Fruit fly (Drosophila melanogaster): ENCODE results near the gene CG11570.

CG11570 gene

DNA sequence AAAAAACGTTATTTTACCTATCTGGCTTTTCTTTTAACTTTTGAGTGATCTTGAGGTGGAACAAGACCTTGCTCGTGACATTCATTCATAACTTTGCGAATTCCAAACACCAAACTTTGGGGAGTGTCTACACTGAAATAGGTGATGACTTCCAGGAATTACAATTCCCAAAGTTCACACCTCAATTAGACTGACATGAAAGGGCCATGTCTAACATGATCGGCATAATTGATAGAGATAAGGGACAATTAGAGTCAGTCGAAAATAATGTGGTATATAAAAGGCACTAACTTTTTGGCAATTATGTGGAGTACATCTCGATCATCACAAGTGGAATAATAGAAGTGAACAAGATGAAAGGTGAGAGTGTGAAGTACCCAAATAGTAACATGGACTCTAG lies 18.2 kb upstream of the CG11570 start, which contains the start of gene CG43896:
Gene CG43896 (plus strand): TSS at position 301 of the 400 bp plus-strand sequence.
- TF ChIP-seq sage (GFP tag; optimal IDR thresholded peaks at IDR 0.05), result no peak
- no peak for TF ChIP-seq dl (GFP tag; optimal IDR thresholded peaks at IDR 0.05; ENCODE audit: insufficient read depth in 1 of 2, partially characterized antibody in 2 of 2)
- TF ChIP-seq Hnf4 (GFP tag; optimal IDR thresholded peaks at IDR 0.05), result no peak
- no peak for TF ChIP-seq Mio (GFP tag; optimal IDR thresholded peaks at IDR 0.05)
- TF ChIP-seq Myc (optimal IDR thresholded peaks at IDR 0.05), result no peak
- no peak for TF ChIP-seq jim (GFP tag; optimal IDR thresholded peaks at IDR 0.05)
- no peak for TF ChIP-seq sv (GFP tag; optimal IDR thresholded peaks at IDR 0.05)
- TF ChIP-seq ey (GFP tag; optimal IDR thresholded peaks at IDR 0.05), result no peak
- no peak for TF ChIP-seq CG9705 (GFP tag; optimal IDR thresholded peaks at IDR 0.05)
- no peak for TF ChIP-seq pan (optimal IDR thresholded peaks at IDR 0.05)

DNA sequence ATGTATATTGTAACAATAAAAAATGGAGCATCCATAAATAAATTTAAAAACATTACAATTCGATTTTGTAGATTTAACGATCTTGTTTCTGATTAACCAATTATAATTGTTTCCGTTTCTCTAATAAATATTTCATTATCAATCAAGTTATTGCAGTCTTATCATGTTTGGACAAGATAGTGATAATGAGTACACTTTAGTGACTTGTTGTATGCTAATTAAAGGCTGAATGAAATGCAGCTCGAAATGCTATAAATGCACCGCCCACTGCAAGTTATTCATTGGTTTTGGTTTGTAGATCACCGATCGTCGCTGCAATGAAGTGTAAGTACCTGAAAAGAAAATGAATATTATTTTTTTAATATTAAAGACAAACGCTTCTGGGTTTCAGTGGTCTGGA lies 17.0 kb upstream of the CG11570 start, which contains the start of gene CG14125:
Gene CG14125 (plus strand): TSS at position 301 of the 400 bp plus-strand sequence.
- TF ChIP-seq foxo (GFP tag; optimal IDR thresholded peaks at IDR 0.05) (no peak), GATAd (GFP tag; optimal IDR thresholded peaks at IDR 0.05) (no peak), CG32264 (GFP tag; optimal IDR thresholded peaks at IDR 0.05) (no peak)

DNA sequence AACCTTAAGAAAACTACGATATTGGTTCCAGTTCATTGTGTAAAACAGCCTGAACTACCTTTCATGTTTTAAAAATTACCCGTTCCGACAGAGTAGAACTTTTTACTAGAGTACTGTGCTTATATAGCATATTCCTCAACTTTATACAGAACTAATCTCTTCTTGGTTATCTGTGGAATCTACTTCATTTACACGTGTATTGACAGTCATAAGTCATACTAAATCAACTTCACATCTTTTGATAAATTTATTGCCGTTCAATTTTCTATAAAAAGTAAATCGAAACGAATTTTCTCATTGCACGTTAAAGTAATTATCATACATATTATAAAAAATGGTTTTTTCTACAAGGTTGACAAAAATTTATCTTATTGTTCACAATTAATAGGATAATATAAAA lies 16.1 kb upstream of the CG11570 start, which contains the start of gene CG42397:
Gene CG42397 (minus strand): TSS at position 101 of the 400 bp plus-strand sequence.
- TF ChIP-seq Hr83 (GFP tag; optimal IDR thresholded peaks at IDR 0.05; ENCODE audit: poor library complexity, severe bottlenecking), result no peak
- TF ChIP-seq dsf (GFP tag; optimal IDR thresholded peaks at IDR 0.05; ENCODE audit: borderline replicate concordance), result no peak
- no peak for TF ChIP-seq dmrt93B (GFP tag; optimal IDR thresholded peaks at IDR 0.05)
- TF ChIP-seq Dif (GFP tag; optimal IDR thresholded peaks at IDR 0.05; ENCODE audit: partially characterized antibody), result no peak
- TF ChIP-seq HLH106 (tag; optimal IDR thresholded peaks at IDR 0.05), result no peak
- no peak for TF ChIP-seq Jra (GFP tag; optimal IDR thresholded peaks at IDR 0.05)
- TF ChIP-seq sv (GFP tag; optimal IDR thresholded peaks at IDR 0.05), result no peak
- TF ChIP-seq Dfd (GFP tag; optimal IDR thresholded peaks at IDR 0.05), result no peak
- TF ChIP-seq Rel (GFP tag; optimal IDR thresholded peaks at IDR 0.05), result no peak
- no peak for TF ChIP-seq Rel (tag; optimal IDR thresholded peaks at IDR 0.05)
- TF ChIP-seq h (GFP tag; optimal IDR thresholded peaks at IDR 0.05), result no peak
- TF ChIP-seq psq (GFP tag; optimal IDR thresholded peaks at IDR 0.05), result no peak
- TF ChIP-seq Hnf4 (GFP tag; optimal IDR thresholded peaks at IDR 0.05), result no peak
- TF ChIP-seq dl (GFP tag; optimal IDR thresholded peaks at IDR 0.05; ENCODE audit: insufficient read depth in 1 of 2, partially characterized antibody in 2 of 2), result no peak
- TF ChIP-seq Hr78 (GFP tag; optimal IDR thresholded peaks at IDR 0.05), result no peak
- no peak for TF ChIP-seq Vsx2 (GFP tag; optimal IDR thresholded peaks at IDR 0.05; ENCODE audit: partially characterized antibody)
- no peak for TF ChIP-seq GATAd (GFP tag; optimal IDR thresholded peaks at IDR 0.05)
- TF ChIP-seq Sp1 (GFP tag; optimal IDR thresholded peaks at IDR 0.05), result no peak
- TF ChIP-seq sage (GFP tag; optimal IDR thresholded peaks at IDR 0.05), result no peak

DNA sequence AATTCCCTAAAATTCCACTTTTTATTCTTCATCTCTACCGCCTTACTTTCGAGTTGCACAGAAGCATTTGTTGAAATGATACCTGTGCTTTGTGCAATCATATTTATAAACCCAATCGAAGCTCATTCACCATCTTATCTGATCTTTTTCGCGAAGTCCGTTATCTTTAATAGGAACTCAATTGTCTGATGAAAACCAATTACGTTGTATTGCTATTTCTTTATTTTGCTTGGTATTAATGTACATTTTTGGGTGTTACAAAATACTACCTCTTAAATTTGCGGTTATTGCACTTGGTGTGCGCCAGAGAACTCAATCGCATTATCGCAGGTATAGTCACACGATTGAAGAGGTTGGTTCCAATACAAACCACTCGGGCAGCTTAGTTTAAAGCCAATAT lies 15.3 kb upstream of the CG11570 start, which contains the start of gene Muc68E:
Gene Muc68E (minus strand): TSS at position 101 of the 400 bp plus-strand sequence.
- TF ChIP-seq Mio (GFP tag; optimal IDR thresholded peaks at IDR 0.05), result no peak

DNA sequence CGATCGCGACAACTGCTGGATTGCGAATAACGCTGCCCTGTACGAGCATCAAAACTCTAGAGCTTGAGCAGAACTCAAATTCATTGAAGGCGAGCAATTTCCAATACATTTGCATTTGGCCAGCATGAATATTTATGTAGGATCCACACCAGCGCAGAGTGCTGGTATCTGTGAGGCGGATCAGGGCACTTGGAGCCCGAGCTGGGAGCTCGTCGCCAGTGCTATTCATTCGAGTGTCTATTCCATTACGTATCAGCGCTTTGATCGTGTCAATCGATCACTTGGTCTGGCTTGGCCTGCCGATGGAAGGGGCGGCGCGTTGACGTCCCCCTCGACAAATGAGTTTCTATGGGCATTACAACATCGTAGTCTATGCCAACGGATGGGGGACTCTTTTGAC lies 8.5 kb upstream of the CG11570 start, which contains the start of gene prc:
Gene prc (minus strand): TSS at position 28 of the 400 bp plus-strand sequence.
- TF ChIP-seq foxo (GFP tag; optimal IDR thresholded peaks at IDR 0.05), result no peak
- no peak for TF ChIP-seq OdsH (GFP tag; optimal IDR thresholded peaks at IDR 0.05)
- TF ChIP-seq Hnf4 (GFP tag; optimal IDR thresholded peaks at IDR 0.05), result no peak
- TF ChIP-seq pan (optimal IDR thresholded peaks at IDR 0.05), result no peak
- no peak for TF ChIP-seq sv (GFP tag; optimal IDR thresholded peaks at IDR 0.05)
- no peak for TF ChIP-seq CG32264 (GFP tag; optimal IDR thresholded peaks at IDR 0.05)
- TF ChIP-seq Jra (GFP tag; optimal IDR thresholded peaks at IDR 0.05), result no peak
- no peak for TF ChIP-seq Dfd (GFP tag; optimal IDR thresholded peaks at IDR 0.05)
- no peak for TF ChIP-seq Mio (GFP tag; optimal IDR thresholded peaks at IDR 0.05)
- TF ChIP-seq lola (GFP tag; optimal IDR thresholded peaks at IDR 0.05), result no peak
- no peak for TF ChIP-seq HLH106 (tag; optimal IDR thresholded peaks at IDR 0.05)

DNA sequence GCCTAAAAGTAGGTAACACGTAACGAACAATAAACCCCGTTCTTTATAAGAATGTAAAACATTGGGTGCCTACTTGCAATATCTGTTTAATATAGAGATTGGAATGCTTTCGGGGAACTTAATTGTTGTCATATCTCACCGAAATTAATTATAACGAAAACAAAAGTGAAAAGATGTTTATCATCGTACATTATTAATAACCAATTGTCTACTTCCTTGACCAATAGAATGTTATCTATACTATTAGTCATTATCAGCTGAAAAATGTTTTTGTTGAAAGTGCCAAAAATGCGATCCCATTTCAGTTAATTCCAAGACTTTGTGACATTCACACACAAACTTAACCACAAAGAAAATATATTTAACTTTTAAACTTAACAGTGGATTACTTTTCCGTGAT lies 3.8 kb downstream of the CG11570 start, which contains the start of gene CG7248:
Gene CG7248 (plus strand): TSS at position 301 of the 400 bp plus-strand sequence.
- TF ChIP-seq GATAd (GFP tag; optimal IDR thresholded peaks at IDR 0.05), result no peak
- no peak for TF ChIP-seq jim (GFP tag; optimal IDR thresholded peaks at IDR 0.05)
- no peak for TF ChIP-seq CG32264 (GFP tag; optimal IDR thresholded peaks at IDR 0.05)
- no peak for TF ChIP-seq tai (GFP tag; optimal IDR thresholded peaks at IDR 0.05)
- no peak for TF ChIP-seq CG9705 (GFP tag; optimal IDR thresholded peaks at IDR 0.05)
- no peak for TF ChIP-seq dmrt93B (GFP tag; optimal IDR thresholded peaks at IDR 0.05)
- TF ChIP-seq rgr (GFP tag; optimal IDR thresholded peaks at IDR 0.05), result no peak
- TF ChIP-seq Sp1 (GFP tag; optimal IDR thresholded peaks at IDR 0.05), result no peak
- no peak for TF ChIP-seq Hnf4 (GFP tag; optimal IDR thresholded peaks at IDR 0.05)
- TF ChIP-seq pan (optimal IDR thresholded peaks at IDR 0.05), result no peak
- no peak for TF ChIP-seq N (GFP tag; optimal IDR thresholded peaks at IDR 0.05)
- no peak for TF ChIP-seq Mio (GFP tag; optimal IDR thresholded peaks at IDR 0.05)
- TF ChIP-seq sv (GFP tag; optimal IDR thresholded peaks at IDR 0.05), result no peak
- TF ChIP-seq fru (GFP tag; optimal IDR thresholded peaks at IDR 0.05), result no peak
- no peak for TF ChIP-seq OdsH (GFP tag; optimal IDR thresholded peaks at IDR 0.05)
- TF ChIP-seq HLH106 (tag; optimal IDR thresholded peaks at IDR 0.05), result no peak
- no peak for TF ChIP-seq CrebA (GFP tag; optimal IDR thresholded peaks at IDR 0.05; ENCODE audit: borderline replicate concordance)
- no peak for TF ChIP-seq dsf (GFP tag; optimal IDR thresholded peaks at IDR 0.05; ENCODE audit: borderline replicate concordance)
